Worm (Caenorhabditis elegans) whole organism, L4 larva: ENCODE measurements around the gene sqv-1.

Experiments used
- D1046.2 ChIP-seq: fragments of 200-800 bp; sonication (Bioruptor generic); IDR thresholded peaks from 2 replicates; pipeline ENCODE4 v1.3.6; 2022; ENCODE audit warnings: missing genetic modification characterization, missing compliant biosample characterization
- F49E8.2 ChIP-seq: sonication (generic microtip); optimal IDR thresholded peaks from 2 replicates; lab custom pipeline; 2016; ENCODE audit warnings: missing compliant biosample characterization, mild to moderate bottlenecking, missing genetic modification characterization, borderline replicate concordance
- R02D3.7 ChIP-seq: fragments of 150-350 bp; sonication (generic microtip); optimal IDR thresholded peaks from 3 replicates; lab custom pipeline; 2014; ENCODE audit warnings: missing biosample characterization, missing genetic modification characterization
- T20F7.1 ChIP-seq: fragments of 200-800 bp; sonication (Bioruptor generic); optimal IDR thresholded peaks from 2 replicates; lab custom pipeline; 2018; ENCODE audit warnings: mild to moderate bottlenecking, missing genetic modification characterization, missing compliant biosample characterization
- T26A8.4 ChIP-seq: fragments of 200-800 bp; sonication (Bioruptor generic); IDR thresholded peaks from 2 replicates; pipeline ENCODE4 v1.3.6; 2022; ENCODE audit warnings: missing genetic modification characterization, missing compliant biosample characterization
- Y105C5A.15 ChIP-seq: fragments of 200-800 bp; sonication (Bioruptor generic); IDR thresholded peaks from 2 replicates; pipeline ENCODE4 v1.3.6; 2022; ENCODE audit warnings: missing genetic modification characterization, missing compliant biosample characterization
- Y48G9A.11 ChIP-seq: fragments of 200-800 bp; sonication (Bioruptor generic); IDR thresholded peaks from 2 replicates; pipeline ENCODE4 v1.3.6; 2022; ENCODE audit warnings: missing genetic modification reagents, missing genetic modification characterization, missing compliant biosample characterization
- Y75B8A.6 ChIP-seq: fragments of 200-800 bp; sonication (Bioruptor generic); IDR thresholded peaks from 2 replicates; pipeline ENCODE4 v1.3.6; 2022; ENCODE audit warnings: missing genetic modification reagents, missing genetic modification characterization, missing compliant biosample characterization
- ZK546.5 ChIP-seq, 2 experiments: sonication (generic microtip); optimal IDR thresholded peaks; 2 replicates each; lab custom pipeline; 2017; ENCODE audit warnings: missing biosample characterization in 2 of 2, missing genetic modification characterization in 2 of 2
- aly-2 ChIP-seq: sonication (generic microtip); optimal IDR thresholded peaks from 2 replicates; lab custom pipeline; 2018; ENCODE audit warnings: missing biosample characterization, missing genetic modification characterization
- attf-4 ChIP-seq: sonication (generic microtip); optimal IDR thresholded peaks from 3 replicates; lab custom pipeline; 2017; ENCODE audit warnings: missing biosample characterization, missing genetic modification characterization
- ceh-20 ChIP-seq: fragments of 200-800 bp; sonication (Bioruptor generic); IDR thresholded peaks from 2 replicates; pipeline ENCODE4 v1.3.6; 2022; ENCODE audit warnings: missing genetic modification reagents, missing genetic modification characterization, missing compliant biosample characterization
- ceh-32 ChIP-seq: sonication (generic microtip); optimal IDR thresholded peaks from 2 replicates; lab custom pipeline; 2016; ENCODE audit warnings: mild to moderate bottlenecking, missing genetic modification characterization, missing compliant biosample characterization; ENCODE audit not compliant: poor library complexity
- ctbp-1 ChIP-seq: fragments of 200-800 bp; sonication (Bioruptor generic); IDR thresholded peaks from 2 replicates; pipeline ENCODE4 v1.3.6; 2022; ENCODE audit warnings: missing genetic modification reagents, missing genetic modification characterization, missing compliant biosample characterization
- daf-12 ChIP-seq: fragments of 150-350 bp; optimal IDR thresholded peaks from 2 replicates; lab custom pipeline; 2014; ENCODE audit warnings: missing biosample characterization, missing genetic modification reagents, missing genetic modification characterization
- daf-16 ChIP-seq, 3 experiments: sonication (generic microtip); optimal IDR thresholded peaks; 2 replicates each; lab custom pipeline; 2016 to 2017; ENCODE audit warnings: missing genetic modification characterization in 3 of 3, missing genetic modification reagents in 3 of 3, mild to moderate bottlenecking in 2 of 3, missing compliant biosample characterization in 2 of 3, missing biosample characterization in 1 of 3, moderate library complexity in 1 of 3
- daf-8 ChIP-seq: fragments of 200-800 bp; sonication (Bioruptor generic); IDR thresholded peaks from 2 replicates; pipeline ENCODE4 v1.3.6; 2022; ENCODE audit warnings: missing genetic modification characterization, missing compliant biosample characterization
- dmd-6 ChIP-seq: fragments of 200-800 bp; sonication (Bioruptor generic); IDR thresholded peaks from 2 replicates; pipeline ENCODE4 v1.3.6; 2022; ENCODE audit warnings: missing genetic modification reagents, missing genetic modification characterization, missing compliant biosample characterization
- dpl-1 ChIP-seq: fragments of 150-350 bp; optimal IDR thresholded peaks from 2 replicates; lab custom pipeline; 2014; ENCODE audit warnings: missing biosample characterization, missing genetic modification reagents, missing genetic modification characterization
- duxl-1 ChIP-seq: sonication (generic microtip); optimal IDR thresholded peaks from 2 replicates; lab custom pipeline; 2016; ENCODE audit warnings: mild to moderate bottlenecking, missing genetic modification characterization, moderate library complexity, missing compliant biosample characterization; ENCODE audit not compliant: poor library complexity
- dve-1 ChIP-seq: sonication (generic microtip); optimal IDR thresholded peaks from 2 replicates; lab custom pipeline; 2017; ENCODE audit warnings: antibody characterized with exemption, mild to moderate bottlenecking, missing genetic modification characterization, missing compliant biosample characterization; ENCODE audit not compliant: insufficient read depth
- egl-43 ChIP-seq: fragments of 200-800 bp; sonication (Bioruptor generic); IDR thresholded peaks from 2 replicates; pipeline ENCODE4 v1.3.6; 2022; ENCODE audit warnings: missing genetic modification reagents, missing genetic modification characterization, missing compliant biosample characterization
- gei-8 ChIP-seq: fragments of 200-800 bp; sonication (Bioruptor generic); optimal IDR thresholded peaks from 2 replicates; lab custom pipeline; 2018; ENCODE audit warnings: mild to moderate bottlenecking, missing genetic modification characterization, missing compliant biosample characterization
- hif-1 ChIP-seq, 2 experiments: sonication (generic microtip); optimal IDR thresholded peaks; 2 replicates each; lab custom pipeline; 2016 to 2017; ENCODE audit warnings: missing compliant biosample characterization in 2 of 2, missing genetic modification characterization in 2 of 2, missing genetic modification reagents in 2 of 2, missing genotype in 2 of 2, mild to moderate bottlenecking in 1 of 2
- hmg-1.1 ChIP-seq: fragments of 200-800 bp; sonication (Bioruptor generic); IDR thresholded peaks from 2 replicates; pipeline ENCODE4 v1.3.6; 2022; ENCODE audit warnings: missing genetic modification reagents, missing genetic modification characterization, missing compliant biosample characterization
- lin-1 ChIP-seq: fragments of 200-800 bp; sonication (Bioruptor generic); IDR thresholded peaks from 2 replicates; pipeline ENCODE4 v1.3.6; 2022; ENCODE audit warnings: missing genetic modification reagents, missing genetic modification characterization, missing compliant biosample characterization
- lin-15B ChIP-seq: fragments of 150-350 bp; sonication (generic microtip); optimal IDR thresholded peaks from 3 replicates; lab custom pipeline; 2014; ENCODE audit warnings: missing biosample characterization, missing genetic modification characterization
- lsy-2 ChIP-seq, 2 experiments: fragments of 150-350 bp in 1 of 2; sonication (generic microtip) in 1 of 2; optimal IDR thresholded peaks; 2 replicates each; lab custom pipeline; 2014 to 2017; ENCODE audit warnings: missing biosample characterization in 2 of 2, missing genetic modification characterization in 2 of 2
- mdl-1 ChIP-seq, 2 experiments: fragments of 150-350 bp in 1 of 2; sonication (generic microtip) in 1 of 2; optimal IDR thresholded peaks; 2 replicates each; lab custom pipeline; 2014 to 2017; ENCODE audit warnings: missing biosample characterization in 2 of 2, missing genetic modification characterization in 2 of 2
- mes-2 ChIP-seq: sonication (generic microtip); optimal IDR thresholded peaks from 2 replicates; lab custom pipeline; 2016; ENCODE audit warnings: missing genotype, mild to moderate bottlenecking, missing genetic modification characterization, missing compliant biosample characterization; ENCODE audit not compliant: poor library complexity, severe bottlenecking
- mxl-2 ChIP-seq: fragments of 200-800 bp; sonication (Bioruptor generic); conservative IDR thresholded peaks from 2 replicates; pipeline ENCODE4 v1.3.6; 2022; ENCODE audit warnings: missing genetic modification reagents, missing genetic modification characterization, missing compliant biosample characterization
- nhr-25 ChIP-seq: sonication (generic microtip); optimal IDR thresholded peaks from 2 replicates; lab custom pipeline; 2017; ENCODE audit warnings: missing genetic modification characterization, mild to moderate bottlenecking, missing compliant biosample characterization, antibody characterized with exemption, moderate library complexity, borderline replicate concordance; ENCODE audit not compliant: insufficient read depth
- nhr-41 ChIP-seq: fragments of 200-800 bp; sonication (Bioruptor generic); IDR thresholded peaks from 2 replicates; pipeline ENCODE4 v1.3.6; 2022; ENCODE audit warnings: missing genetic modification reagents, missing genetic modification characterization, missing compliant biosample characterization
- nhr-42 ChIP-seq: fragments of 200-800 bp; sonication (Bioruptor generic); IDR thresholded peaks from 2 replicates; pipeline ENCODE4 v1.3.6; 2022; ENCODE audit warnings: missing genetic modification characterization, missing compliant biosample characterization
- pha-4 ChIP-seq, 2 experiments: fragments of 150-350 bp in 1 of 2; fragments of 200-800 bp in 1 of 2; sonication (Bioruptor generic) in 1 of 2; IDR thresholded peaks in 1 of 2; optimal IDR thresholded peaks in 1 of 2; 2 replicates each; pipeline versions ENCODE4 v1.3.6 to Lab custom; 2014 to 2022; ENCODE audit warnings: missing genetic modification characterization in 2 of 2, missing genetic modification reagents in 2 of 2, missing biosample characterization in 1 of 2, missing compliant biosample characterization in 1 of 2
- php-3 ChIP-seq: fragments of 200-800 bp; sonication (Bioruptor generic); IDR thresholded peaks from 2 replicates; pipeline ENCODE4 v1.3.6; 2022; ENCODE audit warnings: missing genetic modification reagents, missing genetic modification characterization, missing compliant biosample characterization
- pqm-1 ChIP-seq: sonication (generic microtip); optimal IDR thresholded peaks from 2 replicates; lab custom pipeline; 2017; ENCODE audit warnings: missing biosample characterization, missing genetic modification characterization
- set-16 ChIP-seq: fragments of 200-800 bp; sonication (Bioruptor generic); IDR thresholded peaks from 2 replicates; pipeline ENCODE4 v1.3.6; 2022; ENCODE audit warnings: missing genetic modification reagents, missing genetic modification characterization, missing compliant biosample characterization
- skn-1 ChIP-seq: fragments of 150-350 bp; optimal IDR thresholded peaks from 2 replicates; lab custom pipeline; 2014; ENCODE audit warnings: missing biosample characterization, missing genetic modification characterization
- spr-1 ChIP-seq: sonication (generic microtip); optimal IDR thresholded peaks from 2 replicates; lab custom pipeline; 2016; ENCODE audit warnings: mild to moderate bottlenecking, missing genetic modification characterization, missing compliant biosample characterization
- tag-97 ChIP-seq: fragments of 200-800 bp; sonication (Bioruptor generic); IDR thresholded peaks from 2 replicates; pipeline ENCODE4 v1.3.6; 2022; ENCODE audit warnings: missing genetic modification characterization, missing compliant biosample characterization
- zag-1 ChIP-seq: fragments of 150-350 bp; optimal IDR thresholded peaks from 2 replicates; lab custom pipeline; 2014; ENCODE audit warnings: missing biosample characterization, missing genetic modification characterization
- zfp-3 ChIP-seq: fragments of 200-800 bp; sonication (Bioruptor generic); conservative IDR thresholded peaks from 2 replicates; pipeline ENCODE4 v1.3.6; 2022; ENCODE audit warnings: missing genetic modification reagents, missing genetic modification characterization, missing compliant biosample characterization
- zip-11 ChIP-seq: fragments of 200-800 bp; sonication (Bioruptor generic); IDR thresholded peaks from 2 replicates; pipeline ENCODE4 v1.3.6; 2022; ENCODE audit warnings: missing genetic modification characterization, missing compliant biosample characterization
- ztf-11 ChIP-seq: fragments of 150-350 bp; optimal IDR thresholded peaks from 2 replicates; lab custom pipeline; 2014; ENCODE audit warnings: missing biosample characterization, missing genetic modification characterization

The sqv-1 gene

DNA sequence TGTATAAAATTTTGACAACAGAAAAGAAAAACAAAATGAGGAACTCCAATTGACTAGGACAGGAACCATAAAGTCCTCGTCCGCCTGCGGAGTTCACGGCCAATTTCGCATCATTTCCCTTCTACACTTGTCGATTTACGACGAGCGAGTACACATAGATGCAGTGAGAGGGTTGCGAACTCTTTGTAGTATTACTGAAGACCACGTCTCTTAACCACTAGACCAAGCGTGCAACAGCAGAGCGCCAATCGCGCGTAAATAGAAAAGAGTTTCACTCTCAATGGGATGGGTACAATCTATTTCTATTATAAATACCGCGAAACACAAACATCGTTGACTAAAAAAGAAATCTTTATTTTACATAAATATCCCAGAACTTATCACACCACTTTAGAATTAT is 14.5 kb downstream of the sqv-1 start (continued):
- peak in 1 of 2 experiments; percentile 53 for TF ChIP-seq mdl-1 (tag; optimal IDR thresholded peaks at IDR 0.05; lab: Kevin White, UChicago)
- TF ChIP-seq ceh-20, result peak; percentile 57; the same call in 1 of the 2 replicates
- no peak for TF ChIP-seq attf-4 (tag; lab: Kevin White, UChicago)
- peak; percentile 77; the same call in 1 of the 2 replicates for TF ChIP-seq ctbp-1 (GFP tag; lab: Robert Waterston, UW)

- peak in 1 of 2 experiments; percentile 3 for TF ChIP-seq daf-16 (GFP tag; optimal IDR thresholded peaks at IDR 0.05; lab: Kevin White, UChicago)
- TF ChIP-seq daf-16 (tag; optimal IDR thresholded peaks at IDR 0.05; lab: Kevin White, UChicago), result no peak
- peak; percentile 12 for TF ChIP-seq mes-2 (tag; lab: Kevin White, UChicago)
- peak; percentile 3 for TF ChIP-seq dve-1 (tag; lab: Kevin White, UChicago)
- no peak for TF ChIP-seq T26A8.4 (GFP tag; lab: Robert Waterston, UW)
- peak in 1 of 2 experiments; percentile 19 for TF ChIP-seq lsy-2 (tag; optimal IDR thresholded peaks at IDR 0.05; lab: Kevin White, UChicago)
- no peak for TF ChIP-seq Y105C5A.15 (GFP tag; lab: Robert Waterston, UW)
- TF ChIP-seq zfp-3, result no peak
Observed at ce11 chrIV:8376923-8377322, 16.0 kb downstream of the sqv-1 start.

DNA sequence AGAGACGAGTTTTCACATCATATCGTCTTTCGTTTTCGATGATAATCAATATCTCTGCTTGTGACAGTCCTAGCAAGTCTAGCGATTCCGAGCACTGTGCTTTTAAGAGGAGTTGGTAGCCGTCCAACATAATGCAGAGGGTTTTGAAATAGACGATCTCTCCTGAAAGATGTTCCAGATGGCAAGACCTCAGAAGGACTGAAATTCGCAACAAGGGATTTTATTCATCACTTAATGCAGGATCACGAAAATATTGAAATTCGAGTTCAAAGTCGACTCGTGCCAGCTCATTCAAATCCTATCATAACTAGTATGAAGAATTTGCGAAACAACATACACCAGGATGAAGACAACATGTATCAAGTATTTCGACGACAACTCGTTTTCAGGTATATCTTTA is 16.6 kb downstream of the sqv-1 start, which contains the start of gene D2096.7:
Gene D2096.7 (minus strand): TSS at position 130 of the 400 bp plus-strand sequence.
- TF ChIP-seq dmd-6 (GFP tag; lab: Robert Waterston, UW) (no peak), ZK546.5 (tag; optimal IDR thresholded peaks at IDR 0.05; lab: Kevin White, UChicago) (no peak), pha-4 (GFP tag; IDR thresholded peaks at IDR 0.05; lab: Robert Waterston, UW) (peak; percentile 74), pha-4 (tag; optimal IDR thresholded peaks at IDR 0.05; lab: Kevin White, UChicago) (no peak), hif-1 (tag; optimal IDR thresholded peaks at IDR 0.05; lab: Kevin White, UChicago) (no peak), egl-43 (GFP tag; lab: Robert Waterston, UW) (peak; percentile 69), T20F7.1 (GFP tag; lab: Kevin White, UChicago) (peak; percentile 51), ceh-32 (no peak), duxl-1 (tag; lab: Kevin White, UChicago) (peak; percentile 44), gei-8 (GFP tag; lab: Kevin White, UChicago) (no peak), zfp-3 (0 out of 2 replicates have a peak, but pooled peaks have one; percentile 36), mxl-2 (GFP tag; lab: Robert Waterston, UW) (0 out of 2 replicates have a peak, but pooled peaks have one; percentile 41), lin-15B (tag; lab: Kevin White, UChicago) (no peak), R02D3.7 (tag; lab: Kevin White, UChicago) (no peak), php-3 (no peak), nhr-25 (tag; lab: Kevin White, UChicago) (no peak), ztf-11 (tag; lab: Kevin White, UChicago) (no peak), spr-1 (tag; lab: Kevin White, UChicago) (peak; percentile 33), zag-1 (tag; lab: Kevin White, UChicago) (no peak), aly-2 (tag; lab: Kevin White, UChicago) (no peak), daf-8 (GFP tag; lab: Robert Waterston, UW) (no peak), nhr-41 (no peak), Y75B8A.6 (GFP tag; lab: Robert Waterston, UW) (peak; percentile 63), Y105C5A.15 (GFP tag; lab: Robert Waterston, UW) (peak; percentile 89), Y48G9A.11 (GFP tag; lab: Robert Waterston, UW) (peak; percentile 85), hmg-1.1 (GFP tag; lab: Robert Waterston, UW) (0 out of 2 replicates have a peak, but pooled peaks have one; percentile 20), zip-11 (GFP tag; lab: Robert Waterston, UW) (no peak), skn-1 (tag; lab: Kevin White, UChicago) (no peak), dpl-1 (GFP tag; lab: Kevin White, UChicago) (no peak), nhr-42 (no peak), D1046.2 (peak; percentile 30; the same call in 1 of the 2 replicates), tag-97 (GFP tag; lab: Robert Waterston, UW) (no peak), set-16 (no peak), F49E8.2 (tag; lab: Kevin White, UChicago) (peak; percentile 94), pqm-1 (tag; lab: Kevin White, UChicago) (no peak), daf-12 (tag; lab: Kevin White, UChicago) (no peak), lin-1 (GFP tag; lab: Robert Waterston, UW) (0 out of 2 replicates have a peak, but pooled peaks have one; percentile 40)
